Worm (Caenorhabditis elegans): ENCODE data around the gene ZK899.5.
"Not testable (repeated sequence)": the region's sequence is repeated elsewhere in the genome, so short reads cannot be mapped to it uniquely, and the experiment has no call there.

Gene ZK899.5

ce11 chrX:9465722-9466132 is 5.0 kb upstream of the ZK899.5 start (continued):
- TF ChIP-seq unc-130 (tag; optimal IDR thresholded peaks at IDR 0.05): peak; percentile 50
- peak; percentile 84 to 88 for TF ChIP-seq efl-1 (optimal IDR thresholded peaks at IDR 0.05)
- peak; percentile 54 to 97 for TF ChIP-seq efl-1 (GFP tag; optimal IDR thresholded peaks at IDR 0.05 in 1 of 2)
- no peak for TF ChIP-seq ets-5 (GFP tag; IDR thresholded peaks at IDR 0.05)
- TF ChIP-seq ceh-88 (GFP tag; IDR thresholded peaks at IDR 0.05): peak; percentile 97
- peak; percentile 95 to 96 for TF ChIP-seq lsy-2 (tag; optimal IDR thresholded peaks at IDR 0.05)
- TF ChIP-seq lir-3 (tag; optimal IDR thresholded peaks at IDR 0.05; ENCODE audit: poor library complexity): peak; percentile 94

- not testable (repeated sequence) for TF ChIP-seq zag-1 (tag; optimal IDR thresholded peaks at IDR 0.05); ces-1 (GFP tag; optimal IDR thresholded peaks at IDR 0.05); aha-1 (tag; optimal IDR thresholded peaks at IDR 0.05)
These were observed 2.3 kb upstream of the ZK899.5 start, which contains the start of gene ZK899.6 for ce11 chrX:9463045-9463444. Gene ZK899.6, plus strand, starts transcription at chrX:9463345.

ce11 chrX:9458142-9458541 is 2.6 kb downstream of the ZK899.5 start, which contains the start of gene tba-8:
Gene tba-8, minus strand, starts transcription at chrX:9458348.
- peak; percentile 79 for TF ChIP-seq nhr-85 (tag)
- no peak for TF ChIP-seq elt-3 (tag; optimal IDR thresholded peaks at IDR 0.05)
- TF ChIP-seq lin-14 (GFP tag; optimal IDR thresholded peaks at IDR 0.05): peak; percentile 25
- TF ChIP-seq blmp-1 (tag; optimal IDR thresholded peaks at IDR 0.05): peak; percentile 19

ce11 chrX:9456579-9456978 is 4.2 kb downstream of the ZK899.5 start:
- TF ChIP-seq sptf-1 (tag; optimal IDR thresholded peaks at IDR 0.05) (no peak), nhr-85 (tag) (peak; percentile 8)

- TF ChIP-seq dsc-1 (tag; optimal IDR thresholded peaks at IDR 0.05) (no peak), hlh-17 (GFP tag; optimal IDR thresholded peaks at IDR 0.05; ENCODE audit: borderline replicate concordance) (no peak), nhr-85 (tag) (no peak)
These were observed 8.1 kb downstream of the ZK899.5 start, which contains the start of gene ZK899.3 for ce11 chrX:9452483-9453198. Gene ZK899.3, plus strand, starts transcription at chrX:9453148.

- TF ChIP-seq ets-5 (GFP tag; IDR thresholded peaks at IDR 0.05): no peak
- TF ChIP-seq C04F5.9 (tag; optimal IDR thresholded peaks at IDR 0.05): no peak
- no peak for TF ChIP-seq fkh-10 (GFP tag; optimal IDR thresholded peaks at IDR 0.05)
- no peak for TF ChIP-seq snpc-4 (tag; optimal IDR thresholded peaks at IDR 0.05)
- no peak for TF ChIP-seq xbp-1 (tag; optimal IDR thresholded peaks at IDR 0.05)
- TF ChIP-seq unc-62 (GFP tag; optimal IDR thresholded peaks at IDR 0.05): no peak
- no peak for TF ChIP-seq alr-1 (tag; optimal IDR thresholded peaks at IDR 0.05; ENCODE audit: borderline replicate concordance)
- no peak for TF ChIP-seq lsy-2 (tag; optimal IDR thresholded peaks at IDR 0.05)
- no peak for TF ChIP-seq lin-15B (tag; optimal IDR thresholded peaks at IDR 0.05)
- no peak for TF ChIP-seq fkh-4 (tag; optimal IDR thresholded peaks at IDR 0.05; ENCODE audit: borderline replicate concordance)
These were observed 8.7 kb downstream of the ZK899.5 start, which contains the start of gene ZK899.2 for ce11 chrX:9451944-9452453. Gene ZK899.2, minus strand, starts transcription at chrX:9451994.

ce11 chrX:9449330-9449729 is 11.4 kb downstream of the ZK899.5 start, which contains the start of gene ZK899.7:
Gene ZK899.7, minus strand, starts transcription at chrX:9449430.
- TF ChIP-seq efl-3 (GFP tag; optimal IDR thresholded peaks at IDR 0.05) (no peak), dsc-1 (tag; optimal IDR thresholded peaks at IDR 0.05) (peak; percentile 15), efl-1 (optimal IDR thresholded peaks at IDR 0.05) (no peak), efl-1 (GFP tag; optimal IDR thresholded peaks at IDR 0.05 in 1 of 2) (peak in 1 of 2 experiments; percentile 78), snpc-4 (tag; optimal IDR thresholded peaks at IDR 0.05) (no peak), fkh-8 (tag; optimal IDR thresholded peaks at IDR 0.05) (peak; percentile 31), F16B12.6 (tag; optimal IDR thresholded peaks at IDR 0.05) (no peak)
